Worm (Caenorhabditis elegans) whole organism, L4/young adult: Measurements from ENCODE around the gene str-139.

ENCODE experiments used
- W03F9.2 ChIP-seq: fragments of 150-350 bp; optimal IDR thresholded peaks from 2 replicates; lab custom pipeline; 2014; ENCODE audit warnings: missing biosample characterization, missing genetic modification characterization
- dao-5 ChIP-seq: sonication (generic microtip); optimal IDR thresholded peaks from 2 replicates; lab custom pipeline; 2016; ENCODE audit warnings: missing genotype, missing genetic modification characterization, moderate library complexity, missing compliant biosample characterization
- him-1 ChIP-seq: sonication (generic microtip); optimal IDR thresholded peaks from 2 replicates; lab custom pipeline; 2016; ENCODE audit warnings: missing genotype, missing genetic modification reagents, missing genetic modification characterization, missing compliant biosample characterization

Gene str-139

DNA sequence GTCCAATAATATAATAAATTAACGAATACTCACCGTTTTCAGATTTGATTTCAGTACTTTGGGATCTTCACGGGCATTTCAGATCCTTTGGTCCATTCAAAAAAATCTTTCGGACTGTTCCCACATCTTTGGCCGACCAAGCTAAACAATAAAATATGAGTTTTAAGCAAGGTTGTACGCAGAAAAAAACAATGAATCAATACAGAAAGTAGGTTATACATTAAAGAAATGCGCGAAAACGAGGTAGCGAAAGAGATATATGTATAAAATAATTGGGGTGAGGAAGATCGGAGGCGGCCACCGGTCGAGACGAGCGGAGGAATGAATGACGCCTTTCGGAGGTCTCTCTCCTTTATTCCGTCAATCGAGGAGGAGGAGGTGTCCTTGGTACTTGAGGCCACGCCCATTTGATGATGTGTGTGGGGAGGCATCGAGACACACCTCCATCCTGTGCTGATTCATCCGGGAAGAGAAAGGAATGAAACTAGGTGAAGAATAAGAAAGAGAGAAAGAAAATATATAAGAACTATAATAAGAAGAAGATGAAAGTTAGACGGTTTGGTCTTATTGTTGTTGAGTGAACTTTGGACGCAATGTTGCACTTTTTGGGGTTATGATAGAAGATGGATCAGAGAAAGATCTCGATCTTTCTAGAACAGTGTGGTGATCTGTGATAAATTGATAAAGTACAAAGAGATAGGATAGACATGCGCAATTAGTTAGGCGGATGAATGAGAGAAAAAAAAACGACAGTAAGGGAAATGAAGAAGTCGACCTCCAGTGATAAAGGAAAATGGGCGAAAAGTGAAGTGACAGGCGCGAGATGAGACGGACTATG, 21.5 kb downstream of the str-139 start:
- TF ChIP-seq dao-5 (tag; lab: Kevin White, UChicago) (no peak), him-1 (tag; lab: Kevin White, UChicago) (no peak), W03F9.2 (tag; lab: Kevin White, UChicago) (no peak)

DNA sequence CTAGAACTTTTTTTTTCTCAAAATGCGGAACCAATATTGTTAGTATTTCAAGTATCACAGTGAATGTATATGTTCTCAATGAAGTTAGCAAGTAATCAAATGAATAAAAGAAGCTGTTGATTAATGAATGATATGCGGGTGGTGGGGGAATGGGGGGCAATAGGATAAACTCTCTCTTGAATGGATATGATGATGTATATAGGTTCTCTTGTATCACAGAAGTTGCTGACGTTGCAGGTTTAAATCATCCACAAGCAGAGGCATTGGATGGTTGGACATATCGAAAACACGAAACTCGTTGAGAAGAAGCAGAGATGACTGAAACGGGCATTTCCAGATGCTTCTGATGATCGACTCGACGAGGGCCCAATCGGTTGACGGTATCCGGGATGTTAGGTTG, 22.4 kb downstream of the str-139 start:
- no peak for TF ChIP-seq dao-5 (tag; lab: Kevin White, UChicago)
- no peak for TF ChIP-seq him-1 (tag; lab: Kevin White, UChicago)
- no peak for TF ChIP-seq W03F9.2 (tag; lab: Kevin White, UChicago)

DNA sequence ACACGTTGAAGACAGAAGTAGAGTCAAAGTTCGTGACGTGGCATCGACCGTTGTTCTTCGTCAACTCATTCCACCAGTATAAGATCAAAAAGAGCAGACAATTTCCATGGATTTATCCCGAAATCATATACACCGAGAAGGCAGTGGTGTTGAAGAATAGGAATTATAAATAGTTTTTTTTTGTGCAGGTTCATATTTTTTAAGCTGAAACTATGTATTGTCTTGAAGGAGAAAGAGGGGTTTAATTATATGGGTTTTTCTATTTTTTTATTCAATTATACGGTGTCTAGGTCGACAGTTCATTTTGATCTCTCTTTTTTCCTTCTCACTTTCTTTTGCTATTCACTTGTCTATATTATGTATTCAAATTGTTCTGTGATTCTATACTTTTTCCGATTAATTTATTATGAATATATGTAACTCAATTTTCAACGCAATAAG, 22.9 kb downstream of the str-139 start:
- TF ChIP-seq him-1 (tag; lab: Kevin White, UChicago) (no peak), dao-5 (tag; lab: Kevin White, UChicago) (no peak), W03F9.2 (tag; lab: Kevin White, UChicago) (no peak)

DNA sequence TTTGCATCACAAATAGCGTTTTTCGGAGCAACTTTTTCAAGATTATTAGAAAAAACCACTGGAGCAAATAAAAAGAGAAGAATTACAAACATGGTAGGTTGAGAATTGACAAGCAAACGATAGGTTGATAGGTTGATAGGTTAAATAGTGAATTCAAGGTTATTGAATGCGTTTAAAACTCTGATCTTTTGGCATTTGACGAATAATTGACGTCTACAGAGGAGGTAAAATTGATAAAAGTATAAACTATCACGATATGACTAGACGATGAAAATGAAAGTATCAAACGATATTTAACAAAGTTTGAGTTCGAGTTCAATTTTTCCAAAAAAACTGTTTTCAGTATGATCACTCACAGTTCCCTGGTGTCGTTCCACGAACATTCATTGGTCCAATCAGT, 26.0 kb downstream of the str-139 start, which contains the start of gene ZC513.14:
TSS of gene ZC513.14 (minus strand) at position 101 of the 400 bp plus-strand sequence.
- TF ChIP-seq him-1 (tag; lab: Kevin White, UChicago) (no peak), dao-5 (tag; lab: Kevin White, UChicago) (no peak), W03F9.2 (tag; lab: Kevin White, UChicago) (no peak)

DNA sequence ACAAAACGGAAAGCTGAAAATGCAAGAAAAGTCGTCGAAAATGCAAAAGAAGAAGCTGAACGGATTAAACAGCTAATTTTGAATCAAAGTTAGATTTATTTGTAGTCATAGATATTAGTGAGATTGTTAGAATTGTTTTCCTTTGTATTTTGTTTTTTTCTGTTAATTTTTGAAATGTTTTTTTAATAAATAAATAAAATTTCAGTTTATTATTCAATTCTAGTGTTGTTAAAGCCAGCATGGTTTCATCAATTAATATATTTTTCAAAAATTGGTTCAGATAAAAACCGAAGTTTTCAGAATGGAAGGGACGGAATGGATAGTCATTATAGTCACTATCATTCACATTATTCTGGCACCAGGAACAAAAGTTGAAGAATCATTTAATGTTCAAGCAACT, 27.2 kb downstream of the str-139 start, which contains the start of gene algn-12:
TSS of gene algn-12 (plus strand) at position 301 of the 400 bp plus-strand sequence.
- no peak for TF ChIP-seq dao-5 (tag; lab: Kevin White, UChicago)
- no peak for TF ChIP-seq him-1 (tag; lab: Kevin White, UChicago)
- TF ChIP-seq W03F9.2 (tag; lab: Kevin White, UChicago) = no peak

DNA sequence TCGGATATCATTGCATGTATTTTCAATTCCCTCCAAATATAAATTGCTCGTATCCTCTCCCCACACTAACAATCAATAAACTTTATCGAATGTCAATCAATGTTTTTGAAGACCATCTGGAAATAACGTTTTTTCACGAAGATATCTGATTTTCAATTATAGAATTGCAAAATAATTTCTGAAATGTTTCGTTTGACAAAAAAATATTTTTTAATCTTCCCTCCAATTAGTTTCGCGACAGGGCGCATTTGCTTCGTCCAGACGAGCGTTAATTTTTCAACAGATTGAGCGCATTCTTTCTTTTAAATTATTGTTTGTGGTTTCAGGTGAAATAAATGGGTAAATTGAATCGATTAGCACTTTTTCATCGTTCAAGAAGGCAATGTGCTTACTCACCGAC, 30.9 kb downstream of the str-139 start, which contains the start of gene vars-1:
TSS of gene vars-1 (plus strand) at position 291 of the 400 bp plus-strand sequence.
- TF ChIP-seq him-1 (tag; lab: Kevin White, UChicago) = no peak
- TF ChIP-seq dao-5 (tag; lab: Kevin White, UChicago) = no peak
- TF ChIP-seq W03F9.2 (tag; lab: Kevin White, UChicago) = no peak

DNA sequence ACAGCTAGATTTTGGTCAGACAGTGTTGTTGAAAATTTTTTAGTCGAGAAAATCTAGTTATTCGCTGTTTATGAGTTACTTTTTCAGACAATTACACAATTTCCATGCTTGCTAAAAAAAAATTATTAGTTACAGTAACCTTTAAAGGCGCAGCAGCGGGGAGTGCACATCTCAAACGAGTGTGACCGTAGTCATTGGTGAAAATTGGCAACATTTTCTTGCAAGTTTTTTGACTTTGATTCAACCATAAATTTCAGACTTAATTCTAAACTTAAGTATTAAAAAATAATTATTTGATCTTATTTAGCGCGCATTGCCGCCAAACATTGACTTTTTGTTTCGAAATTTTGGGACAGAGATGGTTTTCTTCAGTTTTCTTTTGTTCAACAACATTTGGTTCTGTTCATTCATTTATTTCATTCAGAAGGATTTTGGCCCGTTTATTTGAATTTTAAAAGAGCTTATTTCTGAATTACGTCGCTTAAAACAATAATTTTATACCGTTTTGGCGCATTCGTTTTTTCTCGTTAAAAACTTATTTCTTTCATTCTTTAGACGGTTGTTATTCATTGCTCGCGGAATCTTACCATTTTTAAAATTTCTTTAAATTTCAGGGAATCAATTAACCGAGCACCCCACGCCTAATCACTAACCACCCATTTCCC, 33.0 kb downstream of the str-139 start, which contains the start of gene oma-2:
TSS of gene oma-2 (plus strand) at position 615 of the 665 bp plus-strand sequence.
- no peak for TF ChIP-seq W03F9.2 (tag; lab: Kevin White, UChicago)
- no peak for TF ChIP-seq dao-5 (tag; lab: Kevin White, UChicago)
- no peak for TF ChIP-seq him-1 (tag; lab: Kevin White, UChicago)

DNA sequence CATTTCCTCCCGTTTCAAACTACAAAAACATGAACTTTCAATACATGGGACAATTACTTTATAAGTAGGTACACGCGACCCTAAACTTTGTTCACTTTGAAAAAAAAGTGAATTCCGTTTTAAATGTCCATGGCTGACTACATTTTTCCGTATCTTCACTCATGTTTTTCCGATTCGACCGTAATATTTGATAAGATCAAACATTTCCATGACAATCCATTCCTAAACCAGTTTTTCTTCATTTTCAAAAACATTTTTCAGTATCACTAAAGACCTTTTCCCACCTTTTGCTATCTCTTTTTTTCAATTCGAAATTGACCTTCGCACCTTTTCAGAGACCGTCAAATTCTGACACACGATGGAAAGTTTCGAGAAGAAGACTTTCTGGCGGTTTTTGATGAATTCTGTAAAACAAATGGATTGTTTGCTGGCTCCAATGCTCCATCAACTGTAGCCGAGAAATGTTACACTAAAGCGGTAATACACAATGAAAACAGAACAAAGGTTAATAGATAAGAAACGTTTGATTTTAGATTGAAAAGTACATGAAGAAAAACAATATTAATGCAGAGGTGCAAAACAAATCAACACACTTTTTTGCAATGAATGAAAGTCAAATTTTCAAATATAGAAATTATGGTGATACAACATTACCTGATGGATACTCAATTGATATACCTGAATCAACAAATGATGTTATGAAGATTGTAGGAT, 34.4 kb downstream of the str-139 start:
- TF ChIP-seq W03F9.2 (tag; lab: Kevin White, UChicago) (no peak), dao-5 (tag; lab: Kevin White, UChicago) (no peak), him-1 (tag; lab: Kevin White, UChicago) (no peak)

DNA sequence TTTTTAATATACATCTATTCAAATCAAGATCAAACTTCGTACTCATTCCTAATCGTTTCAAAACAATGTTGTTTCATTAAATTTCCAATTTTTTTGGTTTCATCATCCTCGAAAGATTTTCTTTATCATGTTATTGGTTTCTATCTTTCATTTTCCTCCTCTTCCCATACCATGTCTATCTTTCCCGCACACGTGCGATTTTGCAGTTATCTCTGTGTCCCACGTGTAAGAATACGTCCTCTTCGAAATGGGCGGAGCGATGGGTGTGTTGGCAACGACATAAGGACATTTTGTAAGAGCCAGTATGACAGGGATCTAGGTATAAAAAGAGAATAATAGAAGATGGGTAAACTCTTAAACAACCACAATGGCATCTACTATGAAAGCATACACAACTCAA, 35.6 kb downstream of the str-139 start, which contains the start of gene F43H9.4:
TSS of gene F43H9.4 (plus strand) at position 366 of the 400 bp plus-strand sequence.
- TF ChIP-seq dao-5 (tag; lab: Kevin White, UChicago) = no peak
- TF ChIP-seq him-1 (tag; lab: Kevin White, UChicago) = no peak
- TF ChIP-seq W03F9.2 (tag; lab: Kevin White, UChicago) = no peak

DNA sequence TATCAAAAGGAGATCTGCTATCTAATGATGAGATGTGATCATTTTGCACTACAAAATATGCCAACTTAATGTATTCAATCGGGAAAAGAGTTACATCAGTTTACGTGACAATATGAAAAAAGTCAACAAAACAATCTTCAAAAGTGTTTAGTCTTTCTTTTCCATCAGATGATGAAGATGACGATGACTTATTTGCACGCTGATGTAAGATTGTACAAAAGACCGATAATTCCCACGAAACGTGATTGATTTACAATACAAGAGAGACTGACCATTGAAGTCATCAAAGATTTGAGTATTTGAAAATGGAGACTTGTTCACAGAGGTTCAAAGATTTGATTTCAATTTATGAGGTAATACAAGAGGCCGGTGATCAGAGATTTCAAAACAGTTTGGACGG, 36.7 kb downstream of the str-139 start:
- TF ChIP-seq him-1 (tag; lab: Kevin White, UChicago) (no peak), dao-5 (tag; lab: Kevin White, UChicago) (no peak), W03F9.2 (tag; lab: Kevin White, UChicago) (no peak)

DNA sequence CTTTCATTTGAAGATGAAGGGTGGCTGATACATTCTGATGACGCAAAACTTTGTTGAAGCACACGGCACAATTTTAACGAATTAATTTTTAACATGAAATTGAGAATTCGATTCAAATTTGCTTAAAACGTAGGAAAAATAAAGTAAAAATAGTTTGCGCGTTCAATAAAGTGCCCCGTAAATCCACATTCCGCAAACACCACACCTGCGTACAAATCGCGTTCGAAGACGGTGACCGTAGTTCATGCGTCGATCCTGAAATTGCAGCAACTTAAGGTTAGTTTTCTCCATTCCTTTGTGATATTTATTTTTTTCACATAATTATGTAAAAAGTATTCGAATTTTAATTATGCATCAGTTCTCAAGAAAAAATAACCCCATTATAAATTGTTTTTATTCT, 37.2 kb downstream of the str-139 start, which contains the start of gene F43H9.3:
TSS of gene F43H9.3 (minus strand) at position 189 of the 400 bp plus-strand sequence.
- no peak for TF ChIP-seq dao-5 (tag; lab: Kevin White, UChicago)
- no peak for TF ChIP-seq W03F9.2 (tag; lab: Kevin White, UChicago)

DNA sequence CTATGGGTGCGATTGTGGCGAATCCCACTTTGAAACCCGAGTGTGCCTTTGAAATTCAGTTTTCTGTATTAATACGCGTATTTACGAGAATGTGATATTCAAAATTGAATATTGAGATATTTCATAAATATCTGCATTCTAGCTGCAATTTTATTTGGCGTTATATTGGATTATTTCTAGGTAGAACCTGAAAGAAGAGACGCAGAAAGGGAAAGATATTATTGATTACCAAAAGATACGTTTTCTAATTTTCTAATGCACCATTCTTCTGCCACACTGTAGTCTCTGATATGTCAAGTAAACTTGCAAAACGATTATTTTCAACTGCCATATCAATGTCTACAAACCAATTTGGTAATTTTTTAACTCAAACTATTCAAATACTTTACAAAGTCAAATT, 39.9 kb downstream of the str-139 start, which contains the start of gene ech-3:
TSS of gene ech-3 (plus strand) at position 178 of the 400 bp plus-strand sequence.
- TF ChIP-seq him-1 (tag; lab: Kevin White, UChicago) (no peak), dao-5 (tag; lab: Kevin White, UChicago) (no peak), W03F9.2 (tag; lab: Kevin White, UChicago) (no peak)
